Worm (Caenorhabditis elegans): ENCODE results near the gene F16G10.5.

F16G10.5 gene

DNA sequence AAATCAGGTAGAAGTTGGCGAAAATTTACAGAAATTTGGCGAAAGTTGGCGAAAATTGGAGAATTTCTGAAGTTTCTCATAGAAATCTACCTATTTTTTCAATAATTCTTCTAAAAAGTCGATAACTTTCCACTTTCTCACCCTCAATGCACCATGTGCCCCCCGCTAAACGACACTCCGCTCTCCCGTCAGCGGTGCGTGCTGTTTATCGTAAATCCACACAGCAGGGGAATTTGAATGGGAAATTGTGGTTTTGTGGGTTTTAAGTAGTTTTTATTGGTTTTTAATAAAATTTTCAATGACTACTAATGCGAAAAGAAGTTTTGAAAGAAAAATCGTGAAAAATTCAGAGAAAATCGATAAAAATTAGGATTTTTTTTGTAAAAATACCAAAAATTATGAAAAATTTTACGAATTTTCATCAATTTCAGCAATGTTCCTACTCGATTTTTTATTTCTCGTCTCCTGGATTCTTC lies 25.1 kb upstream of the F16G10.5 start, which contains the start of gene F43C11.6:
TSS of gene F43C11.6 (plus strand) at position 426 of the 476 bp plus-strand sequence.
- TF ChIP-seq R02D3.7 (tag; optimal IDR thresholded peaks at IDR 0.05), result peak; percentile 69
- TF ChIP-seq unc-55 (GFP tag; optimal IDR thresholded peaks at IDR 0.05), result peak; percentile 62
- TF ChIP-seq lin-13 (GFP tag; optimal IDR thresholded peaks at IDR 0.05), result peak; percentile 42
- TF ChIP-seq C34F6.9 (tag; optimal IDR thresholded peaks at IDR 0.05), result peak; percentile 16
- peak; percentile 9 for TF ChIP-seq crh-2 (tag; optimal IDR thresholded peaks at IDR 0.05)
- peak; percentile 13 for TF ChIP-seq nhr-129 (tag; optimal IDR thresholded peaks at IDR 0.05)
- peak in 1 of 2 experiments; percentile 61 for TF ChIP-seq lsy-2 (tag; optimal IDR thresholded peaks at IDR 0.05)
- TF ChIP-seq mbf-1 (tag; optimal IDR thresholded peaks at IDR 0.05), result no peak
- no peak for TF ChIP-seq alr-1 (tag; optimal IDR thresholded peaks at IDR 0.05)

DNA sequence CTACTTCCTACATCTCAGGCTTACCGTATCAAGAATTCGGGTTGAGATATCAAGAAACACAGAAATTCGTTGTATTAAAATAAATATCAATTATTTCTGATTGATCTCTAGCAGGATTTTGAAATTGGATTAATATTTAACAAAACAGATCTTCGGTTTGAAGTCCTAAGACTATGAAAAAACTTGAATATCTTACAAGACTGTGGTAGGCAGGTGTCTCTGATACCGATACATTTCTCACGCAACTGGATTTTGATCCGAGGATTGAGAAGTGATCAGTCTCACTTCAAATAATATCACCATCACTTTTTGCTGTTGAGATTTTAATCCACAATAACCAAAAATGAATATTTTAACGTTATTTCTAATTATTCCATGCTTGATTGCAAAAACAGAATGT lies 20.4 kb upstream of the F16G10.5 start, which contains the start of gene F43C11.4:
TSS of gene F43C11.4 (plus strand) at position 301 of the 400 bp plus-strand sequence.
- TF ChIP-seq zag-1 (tag; optimal IDR thresholded peaks at IDR 0.05) (no peak), nhr-23 (tag; optimal IDR thresholded peaks at IDR 0.05) (no peak), ceh-82 (tag; optimal IDR thresholded peaks at IDR 0.05) (no peak)

DNA sequence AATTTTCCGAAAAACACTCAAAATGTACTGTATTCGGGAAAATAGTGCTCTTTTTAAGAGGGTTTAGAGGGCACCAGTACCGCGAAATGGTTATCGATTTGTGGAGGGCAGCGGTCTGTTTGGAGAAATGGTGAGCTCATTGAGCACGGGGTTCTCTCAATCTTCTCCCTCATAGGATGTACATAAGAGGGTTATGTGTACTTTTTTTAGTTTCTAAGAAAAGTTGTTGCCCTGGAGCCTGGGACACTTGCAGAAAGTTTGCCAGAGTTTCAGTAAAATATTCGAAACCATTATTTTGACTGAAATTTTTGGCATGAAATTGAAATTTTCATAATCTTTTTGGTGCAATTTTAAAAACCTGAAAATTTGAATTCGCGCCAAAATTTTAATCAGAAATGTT lies 14.6 kb upstream of the F16G10.5 start, which contains the start of gene F43C11.10:
TSS of gene F43C11.10 (minus strand) at position 101 of the 400 bp plus-strand sequence.
- TF ChIP-seq mdl-1 (tag; optimal IDR thresholded peaks at IDR 0.05) (no peak), skn-1 (tag; optimal IDR thresholded peaks at IDR 0.05) (no peak), nhr-12 (tag; optimal IDR thresholded peaks at IDR 0.05) (no peak), aly-2 (tag; optimal IDR thresholded peaks at IDR 0.05) (no peak)

ce11 chrII:2353012-2353411 lies 14.1 kb upstream of the F16G10.5 start, which contains the start of gene F43C11.3:
Gene F43C11.3 (plus strand): TSS chrII:2353312.
- TF ChIP-seq ztf-4 (tag; optimal IDR thresholded peaks at IDR 0.05) (no peak), ZK546.5 (tag; optimal IDR thresholded peaks at IDR 0.05) (no peak), sma-9 (GFP tag; optimal IDR thresholded peaks at IDR 0.05) (no peak), sma-9 (tag; optimal IDR thresholded peaks at IDR 0.05) (no peak), elt-1 (tag; optimal IDR thresholded peaks at IDR 0.05) (no peak), alr-1 (tag; optimal IDR thresholded peaks at IDR 0.05) (no peak), nhr-129 (tag; optimal IDR thresholded peaks at IDR 0.05) (no peak), nhr-237 (tag; optimal IDR thresholded peaks at IDR 0.05) (no peak)

ce11 chrII:2354476-2354875 lies 12.6 kb upstream of the F16G10.5 start, which contains the start of gene F43C11.2:
Gene F43C11.2 (plus strand): TSS chrII:2354776.
- no peak for TF ChIP-seq mdl-1 (tag; optimal IDR thresholded peaks at IDR 0.05)
- TF ChIP-seq aly-2 (tag; optimal IDR thresholded peaks at IDR 0.05), result no peak
- no peak for TF ChIP-seq fos-1 (tag; optimal IDR thresholded peaks at IDR 0.05)
- TF ChIP-seq unc-62 (GFP tag; optimal IDR thresholded peaks at IDR 0.05), result no peak
- no peak for TF ChIP-seq gmeb-1 (tag; optimal IDR thresholded peaks at IDR 0.05)
- TF ChIP-seq snpc-4 (tag; optimal IDR thresholded peaks at IDR 0.05), result no peak
- no peak for TF ChIP-seq lin-11 (tag; optimal IDR thresholded peaks at IDR 0.05)
- no peak for TF ChIP-seq ama-1 (optimal IDR thresholded peaks at IDR 0.05)
- no peak for TF ChIP-seq F13H6.1 (tag; optimal IDR thresholded peaks at IDR 0.05)
- no peak for TF ChIP-seq lsy-2 (tag; optimal IDR thresholded peaks at IDR 0.05)
- no peak for TF ChIP-seq ztf-1 (GFP tag; conservative IDR thresholded peaks at IDR 0.05)
- no peak for TF ChIP-seq nhr-21 (tag; optimal IDR thresholded peaks at IDR 0.05)

ce11 chrII:2356795-2357194 lies 10.3 kb upstream of the F16G10.5 start, which contains the start of gene F43C11.1:
Gene F43C11.1 (plus strand): TSS chrII:2357095.
- TF ChIP-seq R02D3.7 (tag; optimal IDR thresholded peaks at IDR 0.05) (no peak), elt-1 (tag; optimal IDR thresholded peaks at IDR 0.05) (no peak), F13H6.1 (tag; optimal IDR thresholded peaks at IDR 0.05) (no peak), egl-27 (tag; optimal IDR thresholded peaks at IDR 0.05) (no peak), crh-2 (tag; optimal IDR thresholded peaks at IDR 0.05) (no peak), ztf-4 (tag; optimal IDR thresholded peaks at IDR 0.05) (no peak), lin-11 (tag; optimal IDR thresholded peaks at IDR 0.05) (no peak), nhr-21 (tag; optimal IDR thresholded peaks at IDR 0.05) (no peak), mdl-1 (tag; optimal IDR thresholded peaks at IDR 0.05) (no peak), nhr-237 (tag; optimal IDR thresholded peaks at IDR 0.05) (no peak), nhr-25 (tag; optimal IDR thresholded peaks at IDR 0.05) (no peak), dmd-4 (tag; optimal IDR thresholded peaks at IDR 0.05) (no peak), nhr-10 (tag; optimal IDR thresholded peaks at IDR 0.05) (no peak), ceh-16 (tag; optimal IDR thresholded peaks at IDR 0.05) (no peak), aly-2 (tag; optimal IDR thresholded peaks at IDR 0.05) (no peak), nhr-129 (tag; optimal IDR thresholded peaks at IDR 0.05) (no peak), ama-1 (optimal IDR thresholded peaks at IDR 0.05) (no peak), unc-55 (GFP tag; optimal IDR thresholded peaks at IDR 0.05) (no peak), sem-4 (tag; optimal IDR thresholded peaks at IDR 0.05) (no peak), nhr-23 (tag; optimal IDR thresholded peaks at IDR 0.05) (no peak)

Data from whole organism, L2 larva.